Fruit fly (Drosophila melanogaster) whole organism, embryonic: Measurements from ENCODE around the gene CG32679.

Experiments used
- ATbp ChIP-seq: fragments of 200-800 bp; sonication (Bioruptor generic); optimal IDR thresholded peaks from 2 replicates; lab custom pipeline; 2017; ENCODE audit warnings: missing biosample characterization, mild to moderate bottlenecking, missing genetic modification characterization, missing genetic modification reagents
- CG10321 ChIP-seq: fragments of 200-800 bp; sonication (Bioruptor generic); IDR thresholded peaks from 2 replicates; pipeline ENCODE4 v1.3.6; 2022; ENCODE audit warnings: missing biosample characterization, missing genetic modification characterization
- CG10431 ChIP-seq: fragments of 200-800 bp; sonication (Bioruptor generic); optimal IDR thresholded peaks from 3 replicates; lab custom pipeline; 2018; ENCODE audit warnings: missing biosample characterization, mild to moderate bottlenecking, missing genetic modification characterization
- CG11247 ChIP-seq: fragments of 200-800 bp; sonication (Bioruptor generic); IDR thresholded peaks from 2 replicates; pipeline ENCODE4 v1.3.6; 2022; ENCODE audit warnings: missing biosample characterization, missing genetic modification characterization
- CG11398 ChIP-seq: fragments of 200-800 bp; sonication (Bioruptor generic); optimal IDR thresholded peaks from 2 replicates; lab custom pipeline; 2016; ENCODE audit warnings: missing biosample characterization, missing genetic modification characterization
- CG11504 ChIP-seq: fragments of 200-800 bp; sonication (Bioruptor generic); optimal IDR thresholded peaks from 3 replicates; lab custom pipeline; 2019; ENCODE audit warnings: missing biosample characterization, mild to moderate bottlenecking, missing genetic modification characterization, moderate library complexity
- CG14667 ChIP-seq: fragments of 200-800 bp; sonication (Bioruptor generic); IDR thresholded peaks from 2 replicates; pipeline ENCODE4 v1.3.6; 2022; ENCODE audit warnings: missing biosample characterization, missing genetic modification characterization
- CG15073 ChIP-seq: fragments of 200-800 bp; sonication (Bioruptor generic); optimal IDR thresholded peaks from 2 replicates; lab custom pipeline; 2016; ENCODE audit warnings: missing biosample characterization, missing genetic modification characterization
- CG15269 ChIP-seq: fragments of 200-800 bp; sonication (Bioruptor generic); optimal IDR thresholded peaks from 2 replicates; lab custom pipeline; 2018; ENCODE audit warnings: missing biosample characterization, mild to moderate bottlenecking, missing genetic modification characterization, moderate library complexity
- CG18599 ChIP-seq: fragments of 200-800 bp; sonication (Bioruptor generic); optimal IDR thresholded peaks from 3 replicates; lab custom pipeline; 2017; ENCODE audit warnings: missing biosample characterization, missing genetic modification characterization, mild to moderate bottlenecking, moderate library complexity, missing genetic modification reagents
- CG18764 ChIP-seq: fragments of 200-800 bp; sonication (Bioruptor generic); optimal IDR thresholded peaks from 3 replicates; lab custom pipeline; 2016; ENCODE audit warnings: missing biosample characterization, missing genetic modification characterization
- CG30431 ChIP-seq: fragments of 200-800 bp; sonication (Bioruptor generic); optimal IDR thresholded peaks from 2 replicates; lab custom pipeline; 2017; ENCODE audit warnings: missing biosample characterization, missing genetic modification characterization
- CG34422 ChIP-seq: fragments of 200-800 bp; sonication (Bioruptor generic); IDR thresholded peaks from 3 replicates; pipeline ENCODE4 v1.3.6; 2022; ENCODE audit warnings: missing biosample characterization, missing genetic modification characterization
- CG6272 ChIP-seq: fragments of 200-800 bp; sonication (Bioruptor generic); IDR thresholded peaks from 2 replicates; pipeline ENCODE4 v1.3.6; 2022; ENCODE audit warnings: missing biosample characterization, missing genetic modification characterization
- CG6791 ChIP-seq: fragments of 200-800 bp; sonication (Bioruptor generic); IDR thresholded peaks from 3 replicates; pipeline ENCODE4 v1.3.6; 2022; ENCODE audit warnings: missing biosample characterization, missing genetic modification characterization; ENCODE audit not compliant: partially characterized antibody
- CG7745 ChIP-seq: fragments of 200-800 bp; sonication (Bioruptor generic); optimal IDR thresholded peaks from 2 replicates; lab custom pipeline; 2018; ENCODE audit warnings: missing biosample characterization, mild to moderate bottlenecking, missing genetic modification characterization, moderate library complexity
- CG8388 ChIP-seq: fragments of 200-800 bp; sonication (Bioruptor generic); optimal IDR thresholded peaks from 2 replicates; lab custom pipeline; 2019; ENCODE audit warnings: missing biosample characterization, mild to moderate bottlenecking, missing genetic modification characterization, moderate library complexity
- CG8924 ChIP-seq: fragments of 200-800 bp; optimal IDR thresholded peaks from 3 replicates; lab custom pipeline; 2019; ENCODE audit warnings: missing biosample characterization, mild to moderate bottlenecking, missing genetic modification characterization, moderate library complexity
- CG9797 ChIP-seq: fragments of 200-800 bp; sonication (Bioruptor generic); optimal IDR thresholded peaks from 3 replicates; lab custom pipeline; 2018; ENCODE audit warnings: missing biosample characterization, mild to moderate bottlenecking, missing genetic modification characterization
- CG9876 ChIP-seq: fragments of 200-800 bp; sonication (Bioruptor generic); optimal IDR thresholded peaks from 2 replicates; lab custom pipeline; 2016; ENCODE audit warnings: missing biosample characterization, missing genetic modification characterization
- Chrac-16 ChIP-seq: fragments of 200-800 bp; sonication (Bioruptor generic); optimal IDR thresholded peaks from 3 replicates; lab custom pipeline; 2016; ENCODE audit warnings: missing biosample characterization, missing genetic modification characterization
- Dbx ChIP-seq: fragments of 200-800 bp; sonication (Bioruptor generic); IDR thresholded peaks from 3 replicates; pipeline ENCODE4 v1.3.6; 2022; ENCODE audit warnings: missing biosample characterization, missing genetic modification characterization
- Deaf1 ChIP-seq: fragments of 200-800 bp; optimal IDR thresholded peaks from 3 replicates; lab custom pipeline; 2019; ENCODE audit warnings: missing biosample characterization, mild to moderate bottlenecking, missing genetic modification characterization, moderate library complexity
- Dek ChIP-seq: fragments of 200-800 bp; sonication (Bioruptor generic); optimal IDR thresholded peaks from 3 replicates; lab custom pipeline; 2019; ENCODE audit warnings: missing biosample characterization, mild to moderate bottlenecking, missing genetic modification characterization, moderate library complexity
- E2f2 ChIP-seq: fragments of 200-800 bp; sonication (Bioruptor generic); IDR thresholded peaks from 2 replicates; pipeline ENCODE4 v1.3.6; 2022; ENCODE audit warnings: missing biosample characterization, missing genetic modification characterization
- Hr51 ChIP-seq, 2 experiments: fragments of 200-800 bp; sonication (Bioruptor generic); optimal IDR thresholded peaks; 2 replicates in 1 of 2; 3 replicates in 1 of 2; lab custom pipeline; 2016 to 2018; ENCODE audit warnings: missing biosample characterization in 2 of 2, missing genetic modification characterization in 2 of 2, mild to moderate bottlenecking in 1 of 2, moderate library complexity in 1 of 2
- MESR4 ChIP-seq: fragments of 200-800 bp; sonication (Bioruptor generic); optimal IDR thresholded peaks from 2 replicates; lab custom pipeline; 2018; ENCODE audit warnings: missing biosample characterization, mild to moderate bottlenecking, missing genetic modification characterization, moderate library complexity
- Sry-β ChIP-seq: fragments of 200-800 bp; sonication (Bioruptor generic); optimal IDR thresholded peaks from 2 replicates; lab custom pipeline; 2018; ENCODE audit warnings: missing biosample characterization, mild to moderate bottlenecking, missing genetic modification characterization, moderate library complexity
- amos ChIP-seq: fragments of 200-800 bp; sonication (Bioruptor generic); IDR thresholded peaks from 2 replicates; pipeline ENCODE4 v1.3.6; 2022; ENCODE audit warnings: missing biosample characterization, missing genetic modification characterization; ENCODE audit not compliant: partially characterized antibody
- bowl ChIP-seq: fragments of 200-800 bp; sonication (Bioruptor generic); IDR thresholded peaks from 2 replicates; pipeline ENCODE4 v1.3.6; 2022; ENCODE audit warnings: missing biosample characterization, missing genetic modification characterization
- btn ChIP-seq: fragments of 200-800 bp; sonication (Bioruptor generic); optimal IDR thresholded peaks from 2 replicates; lab custom pipeline; 2016; ENCODE audit warnings: missing biosample characterization, missing genetic modification characterization
- chif ChIP-seq, 2 experiments: fragments of 200-800 bp; sonication (Bioruptor generic); optimal IDR thresholded peaks; 3 replicates each; lab custom pipeline; 2016; ENCODE audit warnings: missing biosample characterization in 2 of 2, missing genetic modification characterization in 2 of 2
- crp ChIP-seq, 2 experiments: fragments of 200-800 bp; sonication (Bioruptor generic); optimal IDR thresholded peaks; 2 replicates in 1 of 2; 3 replicates in 1 of 2; lab custom pipeline; 2017; ENCODE audit warnings: missing biosample characterization in 2 of 2, missing genetic modification characterization in 2 of 2, mild to moderate bottlenecking in 1 of 2, moderate library complexity in 1 of 2
- dpn ChIP-seq, 2 experiments: fragments of 200-800 bp; sonication (Bioruptor generic); optimal IDR thresholded peaks; 3 replicates each; lab custom pipeline; 2016; ENCODE audit warnings: missing biosample characterization in 2 of 2, missing genetic modification characterization in 2 of 2
- esg ChIP-seq: fragments of 200-800 bp; sonication (Bioruptor generic); conservative IDR thresholded peaks from 2 replicates; pipeline ENCODE4 v1.3.6; 2022; ENCODE audit warnings: missing biosample characterization, missing genetic modification characterization
- ewg ChIP-seq: fragments of 200-800 bp; sonication (Bioruptor generic); optimal IDR thresholded peaks from 3 replicates; lab custom pipeline; 2017; ENCODE audit warnings: mild to moderate bottlenecking, missing biosample characterization, missing genetic modification reagents, missing genetic modification characterization
- fru ChIP-seq: fragments of >200 bp; optimal IDR thresholded peaks from 2 replicates; lab custom pipeline; 2017
- ftz-f1 ChIP-seq: fragments of 200-800 bp; sonication (Bioruptor generic); optimal IDR thresholded peaks from 2 replicates; lab custom pipeline; 2016; ENCODE audit warnings: missing biosample characterization, missing genetic modification characterization
- hth ChIP-seq: fragments of >200 bp; optimal IDR thresholded peaks from 2 replicates; lab custom pipeline; 2017; ENCODE audit warnings: inconsistent platforms
- jigr1 ChIP-seq: fragments of 200-800 bp; sonication (Bioruptor generic); IDR thresholded peaks from 3 replicates; pipeline ENCODE4 v1.3.6; 2022; ENCODE audit warnings: missing biosample characterization, missing genetic modification characterization
- lov ChIP-seq, 2 experiments: fragments of 200-800 bp in 1 of 2; fragments of >200 bp in 1 of 2; sonication (Bioruptor generic) in 1 of 2; IDR thresholded peaks in 1 of 2; optimal IDR thresholded peaks in 1 of 2; 2 replicates in 1 of 2; 3 replicates in 1 of 2; pipeline versions ENCODE4 v1.3.6 to Lab custom; 2017 to 2022; ENCODE audit warnings: missing biosample characterization in 1 of 2, missing genetic modification characterization in 1 of 2
- pho ChIP-seq: fragments of 200-800 bp; sonication (Bioruptor generic); optimal IDR thresholded peaks from 2 replicates; lab custom pipeline; 2016; ENCODE audit warnings: missing biosample characterization, missing genetic modification characterization
- ranshi ChIP-seq: fragments of 200-800 bp; sonication (Bioruptor generic); IDR thresholded peaks from 2 replicates; pipeline ENCODE4 v1.3.6; 2022; ENCODE audit warnings: missing biosample characterization, missing genetic modification characterization
- schlank ChIP-seq: fragments of 200-800 bp; sonication (Bioruptor generic); optimal IDR thresholded peaks from 2 replicates; lab custom pipeline; 2018; ENCODE audit warnings: missing biosample characterization, mild to moderate bottlenecking, missing genetic modification characterization
- sob ChIP-seq: fragments of 200-800 bp; sonication (Bioruptor generic); IDR thresholded peaks from 2 replicates; pipeline ENCODE4 v1.3.6; 2022; ENCODE audit warnings: missing biosample characterization, missing genetic modification characterization
- tin ChIP-seq: fragments of 200-800 bp; sonication (Bioruptor generic); optimal IDR thresholded peaks from 3 replicates; lab custom pipeline; 2016; ENCODE audit warnings: missing biosample characterization, missing genetic modification characterization
- tll ChIP-seq, 2 experiments: fragments of 200-800 bp in 1 of 2; fragments of >200 bp in 1 of 2; sonication (Bioruptor generic) in 1 of 2; optimal IDR thresholded peaks; 2 replicates each; lab custom pipeline; 2017 to 2019; ENCODE audit warnings: missing biosample characterization in 2 of 2, missing genetic modification characterization in 2 of 2, mild to moderate bottlenecking in 1 of 2, moderate library complexity in 1 of 2
- tna ChIP-seq: fragments of 200-800 bp; sonication (Bioruptor generic); IDR thresholded peaks from 2 replicates; pipeline ENCODE4 v1.3.6; 2022; ENCODE audit warnings: missing biosample characterization, missing genetic modification characterization; ENCODE audit not compliant: partially characterized antibody
- wek ChIP-seq: fragments of 200-800 bp; sonication (Bioruptor generic); optimal IDR thresholded peaks from 3 replicates; lab custom pipeline; 2018; ENCODE audit warnings: missing biosample characterization, mild to moderate bottlenecking, missing genetic modification characterization, moderate library complexity

CG32679 gene

dm6 chrX:10365748-10366415 lies 1.4 kb downstream of the CG32679 start (continued):
- TF ChIP-seq ewg (peak; percentile 12), CG8388 (GFP tag; lab: Kevin White, UChicago) (no peak), CG30431 (GFP tag; lab: Kevin White, UChicago) (no peak), Chrac-16 (GFP tag; lab: Kevin White, UChicago) (no peak), fru (lab: Kevin White, UChicago) (no peak), tll (GFP tag; optimal IDR thresholded peaks at IDR 0.05; lab: Kevin White, UChicago) (no peak), esg (GFP tag; lab: Robert Waterston, UW) (no peak), CG11398 (GFP tag; lab: Kevin White, UChicago) (no peak), lov (optimal IDR thresholded peaks at IDR 0.05; lab: Kevin White, UChicago) (no peak), lov (GFP tag; IDR thresholded peaks at IDR 0.05; lab: Robert Waterston, UW) (no peak), CG6791 (GFP tag; lab: Robert Waterston, UW) (peak; percentile 96), amos (GFP tag; lab: Robert Waterston, UW) (peak; percentile 90), crp (GFP tag; optimal IDR thresholded peaks at IDR 0.05; lab: Kevin White, UChicago) (no peak), ranshi (GFP tag; lab: Robert Waterston, UW) (no peak), CG10321 (GFP tag; lab: Robert Waterston, UW) (no peak), tna (GFP tag; lab: Robert Waterston, UW) (peak; percentile 94), Hr51 (GFP tag; optimal IDR thresholded peaks at IDR 0.05; lab: Kevin White, UChicago) (peak; percentile 0 to 12), Deaf1 (tag; lab: Kevin White, UChicago) (peak; percentile 34), Sry-β (no peak), E2f2 (GFP tag; lab: Robert Waterston, UW) (peak; percentile 77), CG9876 (GFP tag; lab: Kevin White, UChicago) (no peak), CG34422 (GFP tag; lab: Robert Waterston, UW) (peak; percentile 42; the same call in 1 of the 3 replicates), MESR4 (GFP tag; lab: Kevin White, UChicago) (peak; percentile 87), CG7745 (tag; lab: Kevin White, UChicago) (no peak), pho (GFP tag; lab: Kevin White, UChicago) (no peak), CG18599 (GFP tag; lab: Kevin White, UChicago) (no peak), CG18764 (GFP tag; lab: Kevin White, UChicago) (no peak), Dbx (GFP tag; lab: Robert Waterston, UW) (0 out of 3 replicates have a peak, but pooled peaks have one; percentile 52), CG8924 (tag; lab: Kevin White, UChicago) (peak; percentile 61), bowl (GFP tag; lab: Robert Waterston, UW) (no peak), hth (lab: Kevin White, UChicago) (no peak), CG10431 (GFP tag; lab: Kevin White, UChicago) (no peak), dpn (GFP tag; optimal IDR thresholded peaks at IDR 0.05; lab: Kevin White, UChicago) (peak in 1 of 2 experiments; percentile 0), ATbp (GFP tag; lab: Kevin White, UChicago) (peak; percentile 38), schlank (no peak), CG14667 (GFP tag; lab: Robert Waterston, UW) (no peak), ftz-f1 (GFP tag; lab: Kevin White, UChicago) (peak; percentile 15), CG9797 (GFP tag; lab: Kevin White, UChicago) (peak; percentile 38), Dek (tag; lab: Kevin White, UChicago) (no peak), sob (GFP tag; lab: Robert Waterston, UW) (no peak; the same call in 1 of the 2 replicates), jigr1 (no peak), chif (GFP tag; optimal IDR thresholded peaks at IDR 0.05; lab: Kevin White, UChicago) (no peak), CG11247 (no peak), CG11504 (tag; lab: Kevin White, UChicago) (peak; percentile 18), tin (GFP tag; lab: Kevin White, UChicago) (peak; percentile 2), wek (GFP tag; lab: Kevin White, UChicago) (peak; percentile 23), CG15073 (GFP tag; lab: Kevin White, UChicago) (no peak), btn (GFP tag; lab: Kevin White, UChicago) (no peak), CG6272 (GFP tag; lab: Robert Waterston, UW) (no peak), CG15269 (tag; lab: Kevin White, UChicago) (no peak)
